Worm (Caenorhabditis elegans) whole organism, mixed stage, embryonic: ENCODE data around the gene exo-1.
A peak's percentile ranks its signal among the peaks of the same experiment; 100 is the strongest.

ENCODE experiments used
- bed-3 ChIP-seq: fragments of 200-800 bp; sonication (Bioruptor generic); optimal IDR thresholded peaks from 3 replicates; lab custom pipeline; 2018; ENCODE audit warnings: mild to moderate bottlenecking, missing genetic modification characterization, moderate library complexity, missing compliant biosample characterization
- blmp-1 ChIP-seq: fragments of 150-350 bp; optimal IDR thresholded peaks from 2 replicates; lab custom pipeline; 2014; ENCODE audit warnings: missing biosample characterization, missing genetic modification characterization
- ceh-39 ChIP-seq: fragments of 150-350 bp; optimal IDR thresholded peaks from 2 replicates; lab custom pipeline; 2014; ENCODE audit warnings: missing biosample characterization, missing genetic modification characterization
- ceh-83 ChIP-seq: fragments of 200-800 bp; sonication (Bioruptor generic); optimal IDR thresholded peaks from 2 replicates; lab custom pipeline; 2018; ENCODE audit warnings: mild to moderate bottlenecking, missing genetic modification characterization, missing compliant biosample characterization
- ces-1 ChIP-seq: fragments of 150-350 bp; optimal IDR thresholded peaks from 2 replicates; lab custom pipeline; 2014; ENCODE audit warnings: missing biosample characterization, missing genetic modification reagents, missing genetic modification characterization
- cnd-1 ChIP-seq: fragments of 200-800 bp; sonication (Bioruptor generic); optimal IDR thresholded peaks from 2 replicates; lab custom pipeline; 2018; ENCODE audit warnings: mild to moderate bottlenecking, missing genetic modification characterization, missing compliant biosample characterization
- drap-1 ChIP-seq: fragments of 200-800 bp; sonication (Bioruptor generic); optimal IDR thresholded peaks from 3 replicates; lab custom pipeline; 2018; ENCODE audit warnings: mild to moderate bottlenecking, missing genetic modification characterization, missing compliant biosample characterization
- elt-3 ChIP-seq: fragments of 150-350 bp; optimal IDR thresholded peaks from 2 replicates; lab custom pipeline; 2014; ENCODE audit warnings: missing biosample characterization, missing genetic modification characterization
- flh-1 ChIP-seq: fragments of 200-800 bp; sonication (Bioruptor generic); optimal IDR thresholded peaks from 2 replicates; lab custom pipeline; 2018; ENCODE audit warnings: mild to moderate bottlenecking, missing genetic modification characterization, moderate library complexity, missing compliant biosample characterization
- hlh-1 ChIP-seq: fragments of 150-350 bp; optimal IDR thresholded peaks from 2 replicates; lab custom pipeline; 2014; ENCODE audit warnings: missing biosample characterization, missing genetic modification reagents, missing genetic modification characterization
- lin-13 ChIP-seq: fragments of 150-350 bp; optimal IDR thresholded peaks from 2 replicates; lab custom pipeline; 2014; ENCODE audit warnings: missing biosample characterization, missing genetic modification characterization
- lin-32 ChIP-seq: fragments of 200-800 bp; sonication (Bioruptor generic); optimal IDR thresholded peaks from 2 replicates; lab custom pipeline; 2018; ENCODE audit warnings: mild to moderate bottlenecking, missing genetic modification characterization, missing compliant biosample characterization
- lsy-2 ChIP-seq: fragments of 150-350 bp; optimal IDR thresholded peaks from 2 replicates; lab custom pipeline; 2014; ENCODE audit warnings: missing biosample characterization, missing genetic modification characterization
- mab-5 ChIP-seq: fragments of 150-350 bp; optimal IDR thresholded peaks from 2 replicates; lab custom pipeline; 2014; ENCODE audit warnings: missing biosample characterization, missing genetic modification characterization
- mep-1 ChIP-seq: fragments of 150-350 bp; optimal IDR thresholded peaks from 2 replicates; lab custom pipeline; 2017; ENCODE audit warnings: missing biosample characterization, missing genetic modification reagents, missing genetic modification characterization, inconsistent platforms
- mls-2 ChIP-seq: sonication (generic microtip); optimal IDR thresholded peaks from 2 replicates; lab custom pipeline; 2016; ENCODE audit warnings: mild to moderate bottlenecking, missing genetic modification characterization, moderate library complexity, missing compliant biosample characterization
- nhr-2 ChIP-seq: fragments of 150-350 bp; optimal IDR thresholded peaks from 2 replicates; lab custom pipeline; 2014; ENCODE audit warnings: missing biosample characterization, missing genetic modification characterization
- nhr-237 ChIP-seq: fragments of 150-350 bp; optimal IDR thresholded peaks from 2 replicates; lab custom pipeline; 2014; ENCODE audit warnings: missing biosample characterization, missing genetic modification characterization
- nhr-28 ChIP-seq: fragments of 150-350 bp; optimal IDR thresholded peaks from 2 replicates; lab custom pipeline; 2014; ENCODE audit warnings: missing biosample characterization, missing genetic modification characterization
- nhr-76 ChIP-seq: sonication (generic microtip); optimal IDR thresholded peaks from 2 replicates; lab custom pipeline; 2017; ENCODE audit warnings: missing biosample characterization, missing genetic modification characterization
- pha-4 ChIP-seq: fragments of 150-350 bp; optimal IDR thresholded peaks from 2 replicates; lab custom pipeline; 2018; ENCODE audit warnings: missing biosample characterization, missing genetic modification reagents, missing genetic modification characterization
- snpc-4 ChIP-seq: fragments of 150-350 bp; optimal IDR thresholded peaks from 2 replicates; lab custom pipeline; 2014; ENCODE audit warnings: missing biosample characterization, missing genetic modification characterization
- sptf-1 ChIP-seq: sonication (generic microtip); optimal IDR thresholded peaks from 2 replicates; lab custom pipeline; 2017; ENCODE audit warnings: mild to moderate bottlenecking, missing genetic modification characterization, moderate library complexity, missing compliant biosample characterization
- tbx-8 ChIP-seq: fragments of 200-800 bp; sonication (Bioruptor generic); optimal IDR thresholded peaks from 2 replicates; lab custom pipeline; 2018; ENCODE audit warnings: mild to moderate bottlenecking, missing genetic modification characterization, moderate library complexity, missing compliant biosample characterization
- unc-120 ChIP-seq: sonication (generic microtip); optimal IDR thresholded peaks from 2 replicates; lab custom pipeline; 2017; ENCODE audit warnings: missing genetic modification characterization, missing compliant biosample characterization; ENCODE audit not compliant: poor library complexity, severe bottlenecking
- unc-39 ChIP-seq: fragments of 150-350 bp; optimal IDR thresholded peaks from 2 replicates; lab custom pipeline; 2014; ENCODE audit warnings: missing biosample characterization, missing genetic modification characterization
- unc-62 ChIP-seq: fragments of 150-350 bp; optimal IDR thresholded peaks from 2 replicates; lab custom pipeline; 2014; ENCODE audit warnings: missing biosample characterization, missing genetic modification reagents, missing genetic modification characterization
- zip-8 ChIP-seq: fragments of 150-350 bp; optimal IDR thresholded peaks from 2 replicates; lab custom pipeline; 2014; ENCODE audit warnings: missing biosample characterization, missing genetic modification characterization
- ztf-11 ChIP-seq: fragments of 150-350 bp; optimal IDR thresholded peaks from 2 replicates; lab custom pipeline; 2014; ENCODE audit warnings: missing biosample characterization, missing genetic modification characterization

exo-1 gene

ce11 chrIII:13426036-13426435, 2.7 kb downstream of the exo-1 start, which contains the start of gene cope-1:
Gene cope-1 (plus strand): TSS chrIII:13426264.
- TF ChIP-seq mep-1 (tag; lab: Kevin White, UChicago) (peak; percentile 4), lsy-2 (peak; percentile 39), mls-2 (no peak), ces-1 (GFP tag; lab: Kevin White, UChicago) (peak; percentile 37)

DNA sequence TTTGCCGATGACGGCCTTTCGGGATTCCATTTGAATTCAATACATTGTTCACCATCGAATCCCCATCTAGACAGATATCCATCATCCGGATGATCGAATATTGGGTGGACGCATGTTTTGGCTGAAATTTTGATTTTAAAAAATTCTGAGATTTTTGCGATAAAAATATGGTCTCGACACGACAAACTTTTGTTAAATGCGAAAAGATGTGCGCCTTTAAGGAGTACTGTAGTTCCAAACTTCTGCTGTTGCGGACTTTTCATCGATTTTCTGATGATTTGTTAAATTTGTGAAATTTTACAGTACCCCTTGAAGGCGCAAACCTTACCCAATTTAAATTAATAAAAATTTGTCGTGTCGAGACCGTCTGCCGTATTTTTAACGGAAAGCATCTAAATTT, 4.5 kb downstream of the exo-1 start:
- TF ChIP-seq nhr-237 (tag; lab: Kevin White, UChicago) (no peak), ceh-39 (tag; lab: Kevin White, UChicago) (no peak), flh-1 (GFP tag; lab: Kevin White, UChicago) (no peak), unc-62 (GFP tag; lab: Kevin White, UChicago) (no peak), nhr-28 (no peak)

ce11 chrIII:13429668-13430067, 6.4 kb downstream of the exo-1 start, which contains the start of gene bli-5:
Gene bli-5 (minus strand): TSS chrIII:13429768.
- TF ChIP-seq lsy-2 (no peak), sptf-1 (tag; lab: Kevin White, UChicago) (no peak), lin-32 (GFP tag; lab: Kevin White, UChicago) (no peak), cnd-1 (tag; lab: Kevin White, UChicago) (no peak), blmp-1 (tag; lab: Kevin White, UChicago) (no peak), flh-1 (GFP tag; lab: Kevin White, UChicago) (no peak), bed-3 (GFP tag; lab: Kevin White, UChicago) (no peak), zip-8 (tag; lab: Kevin White, UChicago) (no peak), tbx-8 (GFP tag; lab: Kevin White, UChicago) (no peak), unc-120 (no peak), nhr-28 (no peak), pha-4 (tag; lab: Kevin White, UChicago) (no peak), nhr-237 (tag; lab: Kevin White, UChicago) (no peak), mls-2 (no peak), unc-39 (tag; lab: Kevin White, UChicago) (no peak), lin-13 (no peak), ztf-11 (no peak), ces-1 (GFP tag; lab: Kevin White, UChicago) (no peak), mab-5 (no peak), unc-62 (GFP tag; lab: Kevin White, UChicago) (no peak)

DNA sequence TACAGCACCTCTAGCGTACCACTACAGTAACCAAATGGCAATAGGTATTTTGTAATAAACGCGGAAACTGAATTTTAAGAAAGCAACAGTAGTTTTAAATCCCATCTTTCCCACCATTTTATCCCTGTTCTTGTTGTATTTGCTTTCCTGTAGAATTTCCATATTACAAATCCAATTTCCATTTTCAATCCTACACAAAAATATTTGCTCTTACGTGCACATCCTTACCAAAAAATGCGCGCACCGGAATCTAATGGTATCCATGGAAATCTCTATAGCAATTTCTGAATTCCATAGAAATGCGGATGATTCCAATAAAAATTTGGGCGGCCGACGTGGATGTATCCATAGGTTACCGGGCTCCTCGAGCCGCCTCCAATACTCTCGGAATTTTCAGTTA, 6.8 kb downstream of the exo-1 start, which contains the start of gene trf-1:
trf-1 (plus strand) TSS at position 301 of the 400 bp plus-strand sequence.
- TF ChIP-seq sptf-1 (tag; lab: Kevin White, UChicago) (no peak), lsy-2 (no peak), elt-3 (tag; lab: Kevin White, UChicago) (no peak), bed-3 (GFP tag; lab: Kevin White, UChicago) (no peak), lin-13 (no peak), mab-5 (no peak), ztf-11 (no peak)
- TF ChIP-seq, all 35 proteins: peak for 0

- TF ChIP-seq nhr-76 (tag; lab: Kevin White, UChicago): no peak
- TF ChIP-seq, all 35 proteins: peak for 0
Observed at ce11 chrIII:13434404-13434803, 11.1 kb downstream of the exo-1 start, which contains the start of gene F45G2.7. Gene F45G2.7 (minus strand): TSS chrIII:13434504.

- no peak for TF ChIP-seq mep-1 (tag; lab: Kevin White, UChicago)
- no peak for TF ChIP-seq lsy-2
- TF ChIP-seq hlh-1 (tag; lab: Kevin White, UChicago): no peak
- TF ChIP-seq ceh-83 (GFP tag; lab: Kevin White, UChicago): no peak
- no peak for TF ChIP-seq cnd-1 (tag; lab: Kevin White, UChicago)
- no peak for TF ChIP-seq unc-62 (GFP tag; lab: Kevin White, UChicago)
- no peak for TF ChIP-seq ceh-39 (tag; lab: Kevin White, UChicago)
- no peak for TF ChIP-seq drap-1 (GFP tag; lab: Kevin White, UChicago)
- no peak for TF ChIP-seq ces-1 (GFP tag; lab: Kevin White, UChicago)
- TF ChIP-seq flh-1 (GFP tag; lab: Kevin White, UChicago): no peak
- TF ChIP-seq snpc-4: no peak
- TF ChIP-seq nhr-2 (tag; lab: Kevin White, UChicago): no peak
Observed at ce11 chrIII:13435570-13435969, 12.3 kb downstream of the exo-1 start, which contains the start of gene F45G2.8. Gene F45G2.8 (minus strand): TSS chrIII:13435670.
